Worm (Caenorhabditis elegans) whole organism, L4 larva: ENCODE data around the gene K03A11.4.

Source experiments
- Y48G9A.11 ChIP-seq: fragments of 200-800 bp; sonication (Bioruptor generic); IDR thresholded peaks from 2 replicates; pipeline ENCODE4 v1.3.6; 2022; ENCODE audit warnings: missing genetic modification reagents, missing genetic modification characterization, missing compliant biosample characterization
- ZK337.2 ChIP-seq: fragments of 200-800 bp; sonication (Bioruptor generic); IDR thresholded peaks from 2 replicates; pipeline ENCODE4 v1.3.6; 2022; ENCODE audit warnings: missing genetic modification reagents, missing genetic modification characterization, missing compliant biosample characterization
- ama-1 ChIP-seq: fragments of 150-350 bp; optimal IDR thresholded peaks from 2 replicates; lab custom pipeline; 2014; ENCODE audit warnings: inconsistent platforms, mixed read lengths
- attf-4 ChIP-seq: sonication (generic microtip); optimal IDR thresholded peaks from 3 replicates; lab custom pipeline; 2017; ENCODE audit warnings: missing biosample characterization, missing genetic modification characterization
- ceh-20 ChIP-seq: fragments of 200-800 bp; sonication (Bioruptor generic); IDR thresholded peaks from 2 replicates; pipeline ENCODE4 v1.3.6; 2022; ENCODE audit warnings: missing genetic modification reagents, missing genetic modification characterization, missing compliant biosample characterization
- ceh-32 ChIP-seq: sonication (generic microtip); optimal IDR thresholded peaks from 2 replicates; lab custom pipeline; 2016; ENCODE audit warnings: mild to moderate bottlenecking, missing genetic modification characterization, missing compliant biosample characterization; ENCODE audit not compliant: poor library complexity
- ctbp-1 ChIP-seq: fragments of 200-800 bp; sonication (Bioruptor generic); IDR thresholded peaks from 2 replicates; pipeline ENCODE4 v1.3.6; 2022; ENCODE audit warnings: missing genetic modification reagents, missing genetic modification characterization, missing compliant biosample characterization
- daf-16 ChIP-seq, 3 experiments: sonication (generic microtip); optimal IDR thresholded peaks; 2 replicates each; lab custom pipeline; 2016 to 2017; ENCODE audit warnings: missing genetic modification characterization in 3 of 3, missing genetic modification reagents in 3 of 3, mild to moderate bottlenecking in 2 of 3, missing compliant biosample characterization in 2 of 3, missing biosample characterization in 1 of 3, moderate library complexity in 1 of 3
- dmd-6 ChIP-seq: fragments of 200-800 bp; sonication (Bioruptor generic); IDR thresholded peaks from 2 replicates; pipeline ENCODE4 v1.3.6; 2022; ENCODE audit warnings: missing genetic modification reagents, missing genetic modification characterization, missing compliant biosample characterization
- dve-1 ChIP-seq: sonication (generic microtip); optimal IDR thresholded peaks from 2 replicates; lab custom pipeline; 2017; ENCODE audit warnings: antibody characterized with exemption, mild to moderate bottlenecking, missing genetic modification characterization, missing compliant biosample characterization; ENCODE audit not compliant: insufficient read depth
- egl-27 ChIP-seq: sonication (generic microtip); optimal IDR thresholded peaks from 3 replicates; lab custom pipeline; 2017; ENCODE audit warnings: missing biosample characterization, missing genetic modification reagents, missing genetic modification characterization
- egl-43 ChIP-seq: fragments of 200-800 bp; sonication (Bioruptor generic); IDR thresholded peaks from 2 replicates; pipeline ENCODE4 v1.3.6; 2022; ENCODE audit warnings: missing genetic modification reagents, missing genetic modification characterization, missing compliant biosample characterization
- fos-1 ChIP-seq: fragments of 150-350 bp; optimal IDR thresholded peaks from 2 replicates; lab custom pipeline; 2014; ENCODE audit warnings: missing biosample characterization, missing genetic modification characterization
- gei-8 ChIP-seq: fragments of 200-800 bp; sonication (Bioruptor generic); optimal IDR thresholded peaks from 2 replicates; lab custom pipeline; 2018; ENCODE audit warnings: mild to moderate bottlenecking, missing genetic modification characterization, missing compliant biosample characterization
- hif-1 ChIP-seq, 2 experiments: sonication (generic microtip); optimal IDR thresholded peaks; 2 replicates each; lab custom pipeline; 2016 to 2017; ENCODE audit warnings: missing compliant biosample characterization in 2 of 2, missing genetic modification characterization in 2 of 2, missing genetic modification reagents in 2 of 2, missing genotype in 2 of 2, mild to moderate bottlenecking in 1 of 2
- hlh-11 ChIP-seq: fragments of 200-800 bp; sonication (Bioruptor generic); optimal IDR thresholded peaks from 2 replicates; lab custom pipeline; 2018; ENCODE audit warnings: mild to moderate bottlenecking, missing genetic modification characterization, missing compliant biosample characterization
- hlh-30 ChIP-seq: sonication (generic microtip); optimal IDR thresholded peaks from 2 replicates; lab custom pipeline; 2017; ENCODE audit warnings: antibody characterized with exemption, mild to moderate bottlenecking, missing genetic modification characterization, missing compliant biosample characterization; ENCODE audit not compliant: insufficient read depth
- hmg-1.1 ChIP-seq: fragments of 200-800 bp; sonication (Bioruptor generic); IDR thresholded peaks from 2 replicates; pipeline ENCODE4 v1.3.6; 2022; ENCODE audit warnings: missing genetic modification reagents, missing genetic modification characterization, missing compliant biosample characterization
- jun-1 ChIP-seq: fragments of 150-350 bp; optimal IDR thresholded peaks from 2 replicates; lab custom pipeline; 2014; ENCODE audit warnings: missing biosample characterization, missing genetic modification reagents, missing genetic modification characterization
- lin-29 ChIP-seq: fragments of 200-800 bp; sonication (Bioruptor generic); IDR thresholded peaks from 2 replicates; pipeline ENCODE4 v1.3.6; 2022; ENCODE audit warnings: missing genetic modification reagents, missing genetic modification characterization, missing compliant biosample characterization
- madf-5 ChIP-seq, 2 experiments: fragments of 200-800 bp; sonication (Bioruptor generic); IDR thresholded peaks; 2 replicates each; pipeline ENCODE4 v1.3.6; 2022; ENCODE audit warnings: missing compliant biosample characterization in 2 of 2, missing genetic modification characterization in 2 of 2
- madf-9 ChIP-seq: fragments of 200-800 bp; sonication (Bioruptor generic); conservative IDR thresholded peaks from 2 replicates; pipeline ENCODE4 v1.3.6; 2022; ENCODE audit warnings: missing genetic modification reagents, missing genetic modification characterization, missing compliant biosample characterization
- mes-2 ChIP-seq: sonication (generic microtip); optimal IDR thresholded peaks from 2 replicates; lab custom pipeline; 2016; ENCODE audit warnings: missing genotype, mild to moderate bottlenecking, missing genetic modification characterization, missing compliant biosample characterization; ENCODE audit not compliant: poor library complexity, severe bottlenecking
- nhr-111 ChIP-seq: fragments of 200-800 bp; sonication (Bioruptor generic); optimal IDR thresholded peaks from 2 replicates; lab custom pipeline; 2018; ENCODE audit warnings: mild to moderate bottlenecking, missing genetic modification characterization, missing compliant biosample characterization
- nhr-28 ChIP-seq: fragments of 150-350 bp; optimal IDR thresholded peaks from 2 replicates; lab custom pipeline; 2014; ENCODE audit warnings: missing biosample characterization, missing genetic modification characterization
- nhr-6 ChIP-seq: fragments of 150-350 bp; optimal IDR thresholded peaks from 2 replicates; lab custom pipeline; 2014; ENCODE audit warnings: missing biosample characterization, missing genetic modification characterization
- nhr-77 ChIP-seq: fragments of 150-350 bp; optimal IDR thresholded peaks from 2 replicates; lab custom pipeline; 2014; ENCODE audit warnings: missing biosample characterization, missing genetic modification characterization
- pha-4 ChIP-seq, 2 experiments: fragments of 150-350 bp in 1 of 2; fragments of 200-800 bp in 1 of 2; sonication (Bioruptor generic) in 1 of 2; IDR thresholded peaks in 1 of 2; optimal IDR thresholded peaks in 1 of 2; 2 replicates each; pipeline versions ENCODE4 v1.3.6 to Lab custom; 2014 to 2022; ENCODE audit warnings: missing genetic modification characterization in 2 of 2, missing genetic modification reagents in 2 of 2, missing biosample characterization in 1 of 2, missing compliant biosample characterization in 1 of 2
- rbr-2 ChIP-seq: sonication (generic microtip); optimal IDR thresholded peaks from 2 replicates; lab custom pipeline; 2016; ENCODE audit warnings: missing genotype, missing genetic modification characterization, missing compliant biosample characterization
- saeg-2 ChIP-seq: fragments of 200-800 bp; sonication (Bioruptor generic); IDR thresholded peaks from 2 replicates; pipeline ENCODE4 v1.3.6; 2022; ENCODE audit warnings: missing genetic modification reagents, missing genetic modification characterization, missing compliant biosample characterization
- skn-1 ChIP-seq: fragments of 150-350 bp; optimal IDR thresholded peaks from 2 replicates; lab custom pipeline; 2014; ENCODE audit warnings: missing biosample characterization, missing genetic modification characterization
- spr-1 ChIP-seq: sonication (generic microtip); optimal IDR thresholded peaks from 2 replicates; lab custom pipeline; 2016; ENCODE audit warnings: mild to moderate bottlenecking, missing genetic modification characterization, missing compliant biosample characterization
- spr-3 ChIP-seq: fragments of 200-800 bp; sonication (Bioruptor generic); optimal IDR thresholded peaks from 2 replicates; lab custom pipeline; 2018; ENCODE audit warnings: mild to moderate bottlenecking, missing genetic modification characterization, missing compliant biosample characterization
- tag-97 ChIP-seq: fragments of 200-800 bp; sonication (Bioruptor generic); IDR thresholded peaks from 2 replicates; pipeline ENCODE4 v1.3.6; 2022; ENCODE audit warnings: missing genetic modification characterization, missing compliant biosample characterization
- unc-130 ChIP-seq: sonication (generic microtip); optimal IDR thresholded peaks from 2 replicates; lab custom pipeline; 2016; ENCODE audit warnings: missing genetic modification reagents, missing genetic modification characterization, missing compliant biosample characterization
- unc-62 ChIP-seq, 3 experiments: fragments of 150-350 bp in 1 of 3; sonication (generic microtip); optimal IDR thresholded peaks in 2 of 3; peaks in 1 of 3; 1 replicate in 1 of 3; 2 replicates in 2 of 3; lab custom pipeline; 2014 to 2017; ENCODE audit warnings: missing biosample characterization in 3 of 3, missing genetic modification characterization in 3 of 3, missing genetic modification reagents in 3 of 3, missing genotype in 1 of 3
- zag-1 ChIP-seq: fragments of 150-350 bp; optimal IDR thresholded peaks from 2 replicates; lab custom pipeline; 2014; ENCODE audit warnings: missing biosample characterization, missing genetic modification characterization
- zfp-3 ChIP-seq: fragments of 200-800 bp; sonication (Bioruptor generic); conservative IDR thresholded peaks from 2 replicates; pipeline ENCODE4 v1.3.6; 2022; ENCODE audit warnings: missing genetic modification reagents, missing genetic modification characterization, missing compliant biosample characterization

Gene K03A11.4

ce11 chrX:13059984-13060383 lies 18.0 kb upstream of the K03A11.4 start (continued):
- TF ChIP-seq ctbp-1 (GFP tag; lab: Robert Waterston, UW) (no peak), dve-1 (tag; lab: Kevin White, UChicago) (peak; percentile 78), saeg-2 (GFP tag; lab: Robert Waterston, UW) (no peak), fos-1 (tag; lab: Kevin White, UChicago) (no peak), madf-9 (GFP tag; lab: Robert Waterston, UW) (no peak), unc-62 (GFP tag; optimal IDR thresholded peaks at IDR 0.05 in 1 of 2; lab: Kevin White, UChicago) (peak in 1 of 2 experiments; percentile 78), unc-62 (tag; optimal IDR thresholded peaks at IDR 0.05; lab: Kevin White, UChicago) (no peak), Y48G9A.11 (GFP tag; lab: Robert Waterston, UW) (no peak), spr-3 (no peak), mes-2 (tag; lab: Kevin White, UChicago) (no peak), jun-1 (tag; lab: Kevin White, UChicago) (no peak), daf-16 (GFP tag; optimal IDR thresholded peaks at IDR 0.05; lab: Kevin White, UChicago) (no peak), daf-16 (tag; optimal IDR thresholded peaks at IDR 0.05; lab: Kevin White, UChicago) (peak; percentile 99), nhr-6 (no peak), nhr-28 (tag; lab: Kevin White, UChicago) (peak; percentile 80), ceh-32 (tag; lab: Kevin White, UChicago) (no peak), lin-29 (GFP tag; lab: Robert Waterston, UW) (no peak), pha-4 (GFP tag; IDR thresholded peaks at IDR 0.05; lab: Robert Waterston, UW) (no peak), pha-4 (tag; optimal IDR thresholded peaks at IDR 0.05; lab: Kevin White, UChicago) (no peak), attf-4 (tag; lab: Kevin White, UChicago) (no peak), skn-1 (no peak), zfp-3 (GFP tag; lab: Robert Waterston, UW) (no peak), hif-1 (tag; optimal IDR thresholded peaks at IDR 0.05; lab: Kevin White, UChicago) (no peak), egl-27 (tag; lab: Kevin White, UChicago) (no peak), dmd-6 (peak; percentile 44), unc-130 (GFP tag; lab: Kevin White, UChicago) (no peak), gei-8 (GFP tag; lab: Kevin White, UChicago) (no peak), tag-97 (GFP tag; lab: Robert Waterston, UW) (no peak), nhr-77 (tag; lab: Kevin White, UChicago) (peak; percentile 36), hlh-11 (peak; percentile 62), ama-1 (no peak), nhr-111 (no peak), egl-43 (GFP tag; lab: Robert Waterston, UW) (no peak), madf-5 (GFP tag; IDR thresholded peaks at IDR 0.05; lab: Robert Waterston, UW) (no peak), rbr-2 (tag; lab: Kevin White, UChicago) (no peak), zag-1 (tag; lab: Kevin White, UChicago) (no peak), hmg-1.1 (no peak)
- TF ChIP-seq, all 104 proteins: peak for 10

- no peak for TF ChIP-seq ZK337.2 (GFP tag; lab: Robert Waterston, UW)
- TF ChIP-seq ceh-20 = 0 out of 2 replicates have a peak, but pooled peaks have one; percentile 37
- TF ChIP-seq spr-1 = no peak
- no peak for TF ChIP-seq nhr-28 (tag; lab: Kevin White, UChicago)
- peak in 1 of 2 experiments; percentile 98 for TF ChIP-seq unc-62 (GFP tag; optimal IDR thresholded peaks at IDR 0.05 in 1 of 2; lab: Kevin White, UChicago)
- TF ChIP-seq unc-62 (tag; optimal IDR thresholded peaks at IDR 0.05; lab: Kevin White, UChicago) = no peak
- peak; percentile 37 for TF ChIP-seq hlh-30 (tag; lab: Kevin White, UChicago)
These were observed 16.6 kb upstream of the K03A11.4 start for ce11 chrX:13061366-13061765.
